Fruit fly (Drosophila melanogaster): ENCODE data around the gene Nup154.
A peak's percentile ranks its signal among the peaks of the same experiment; 100 is the strongest.

Gene Nup154

DNA sequence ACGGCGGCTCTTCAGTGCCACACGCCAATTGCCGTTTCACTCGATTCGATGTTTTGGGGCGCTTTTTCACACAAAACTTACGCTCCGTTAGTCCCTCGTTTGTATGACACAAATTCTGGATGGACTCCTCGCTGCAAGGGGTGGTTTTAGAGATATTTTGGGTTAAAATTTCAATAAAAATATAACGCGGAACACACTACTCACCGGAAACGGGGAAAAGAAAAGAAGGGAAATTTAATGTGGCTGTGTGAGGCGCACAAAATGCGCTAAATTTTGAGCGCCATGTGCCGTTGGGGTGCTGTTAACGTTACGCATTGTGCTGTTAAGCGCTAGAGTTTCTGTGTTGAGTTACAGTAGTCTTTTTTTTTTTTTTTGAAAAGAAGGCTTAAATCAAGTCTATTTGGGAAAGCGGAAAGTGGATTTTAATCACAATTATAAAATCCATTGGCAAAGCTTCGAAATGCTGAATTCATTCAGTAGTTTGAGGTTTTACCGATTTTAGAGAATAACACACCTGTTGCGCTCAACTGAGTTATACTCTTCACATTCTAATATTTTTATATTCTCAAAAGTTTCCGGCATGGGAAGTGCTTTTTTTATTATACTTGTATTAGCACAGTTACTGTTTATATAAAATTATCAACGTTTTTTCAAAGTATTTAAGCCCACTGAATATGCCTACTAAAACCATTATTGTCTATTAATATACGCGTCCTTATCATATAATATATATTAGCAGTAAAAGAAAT, 521 bp upstream of the Nup154 start, which contains the start of gene RpL9 (continued):
- no peak for TF ChIP-seq Oli (tag; optimal IDR thresholded peaks at IDR 0.05)
- TF ChIP-seq sob (GFP tag; IDR thresholded peaks at IDR 0.05): no peak; the same call in 1 of the 2 replicates
- TF ChIP-seq nom (GFP tag; optimal IDR thresholded peaks at IDR 0.05): peak; percentile 88
- TF ChIP-seq pnt (GFP tag; optimal IDR thresholded peaks at IDR 0.05): no peak
- no peak for TF ChIP-seq CG17612 (GFP tag; IDR thresholded peaks at IDR 0.05)
- TF ChIP-seq BtbVII (GFP tag; optimal IDR thresholded peaks at IDR 0.05): peak; percentile 90
- TF ChIP-seq dysf (GFP tag; IDR thresholded peaks at IDR 0.05): no peak; the same call in 2 of the 3 replicates
- no peak for TF ChIP-seq twi (tag; optimal IDR thresholded peaks at IDR 0.05)
- TF ChIP-seq dmrt99B (tag; optimal IDR thresholded peaks at IDR 0.05): no peak
- TF ChIP-seq CG17385 (GFP tag; optimal IDR thresholded peaks at IDR 0.05): peak; percentile 82
- no peak for TF ChIP-seq eve (GFP tag; optimal IDR thresholded peaks at IDR 0.05)
- TF ChIP-seq cad (GFP tag; optimal IDR thresholded peaks at IDR 0.05): no peak
- TF ChIP-seq Optix (GFP tag; IDR thresholded peaks at IDR 0.05): no peak
- peak; percentile 80 for TF ChIP-seq p53 (GFP tag; optimal IDR thresholded peaks at IDR 0.05)
- TF ChIP-seq ewg (GFP tag; optimal IDR thresholded peaks at IDR 0.05): no peak
- no peak for TF ChIP-seq run (tag; optimal IDR thresholded peaks at IDR 0.05)
- no peak for TF ChIP-seq CG10565 (GFP tag; optimal IDR thresholded peaks at IDR 0.05)
- peak; percentile 19 for TF ChIP-seq Dp (GFP tag; optimal IDR thresholded peaks at IDR 0.05)
- peak; percentile 38 for TF ChIP-seq CG13424 (tag; optimal IDR thresholded peaks at IDR 0.05)
- peak; percentile 70 for TF ChIP-seq eyg (GFP tag; optimal IDR thresholded peaks at IDR 0.05)
- peak; percentile 10 for TF ChIP-seq Chrac-16 (GFP tag; optimal IDR thresholded peaks at IDR 0.05)
- TF ChIP-seq CG7271 (tag; optimal IDR thresholded peaks at IDR 0.05): peak; percentile 95
- peak; percentile 51 for TF ChIP-seq pzg (GFP tag; optimal IDR thresholded peaks at IDR 0.05)
- peak; percentile 17 for TF ChIP-seq CG30020 (tag; optimal IDR thresholded peaks at IDR 0.05)
- peak; percentile 68; the same call in 1 of the 2 replicates for TF ChIP-seq ara (GFP tag; IDR thresholded peaks at IDR 0.05)
- TF ChIP-seq ATbp (GFP tag; optimal IDR thresholded peaks at IDR 0.05): no peak
- TF ChIP-seq disco-r (GFP tag; optimal IDR thresholded peaks at IDR 0.05): peak; percentile 49
- TF ChIP-seq HLH4C (GFP tag; IDR thresholded peaks at IDR 0.05; ENCODE audit: partially characterized antibody): no peak
- no peak for TF ChIP-seq z (GFP tag; IDR thresholded peaks at IDR 0.05)
- TF ChIP-seq odd (GFP tag; optimal IDR thresholded peaks at IDR 0.05): peak; percentile 87
- TF ChIP-seq corto (GFP tag; optimal IDR thresholded peaks at IDR 0.05): no peak
- peak; percentile 64; the same call in 1 of the 2 replicates for TF ChIP-seq bowl (GFP tag; IDR thresholded peaks at IDR 0.05)
- peak; percentile 49; the same call in 1 of the 2 replicates for TF ChIP-seq CG31224 (GFP tag; IDR thresholded peaks at IDR 0.05)
- TF ChIP-seq CG7786 (GFP tag; optimal IDR thresholded peaks at IDR 0.05): no peak
- TF ChIP-seq Sox100B (GFP tag; optimal IDR thresholded peaks at IDR 0.05): peak; percentile 81
- no peak for TF ChIP-seq Aef1 (GFP tag; IDR thresholded peaks at IDR 0.05)
- TF ChIP-seq CG1529 (GFP tag; optimal IDR thresholded peaks at IDR 0.05): peak; percentile 69
- TF ChIP-seq CG2129 (GFP tag; IDR thresholded peaks at IDR 0.05; ENCODE audit: partially characterized antibody): no peak
- peak; percentile 30 for TF ChIP-seq CG4617 (GFP tag; optimal IDR thresholded peaks at IDR 0.05; ENCODE audit: borderline replicate concordance)
- peak; percentile 7 for TF ChIP-seq Sry-δ (GFP tag; optimal IDR thresholded peaks at IDR 0.05)
- peak; percentile 42 for TF ChIP-seq fd3F (GFP tag; optimal IDR thresholded peaks at IDR 0.05)
- TF ChIP-seq CG10654 (GFP tag; optimal IDR thresholded peaks at IDR 0.05): peak; percentile 33
- TF ChIP-seq CG2712 (tag; optimal IDR thresholded peaks at IDR 0.05): peak; percentile 50
- peak; percentile 65 for TF ChIP-seq CG8388 (GFP tag; optimal IDR thresholded peaks at IDR 0.05)
- TF ChIP-seq az2 (GFP tag; optimal IDR thresholded peaks at IDR 0.05): peak; percentile 39
- peak; percentile 77 for TF ChIP-seq scrt (GFP tag; optimal IDR thresholded peaks at IDR 0.05)
- TF ChIP-seq CG17829 (tag; optimal IDR thresholded peaks at IDR 0.05): peak; percentile 58
- TF ChIP-seq CG8359 (GFP tag; optimal IDR thresholded peaks at IDR 0.05; ENCODE audit: borderline replicate concordance): peak; percentile 63
- TF ChIP-seq phol (tag; optimal IDR thresholded peaks at IDR 0.05): peak; percentile 61
